Fruit fly (Drosophila melanogaster): Measurements from ENCODE around the gene ND-B22.

dm6 chr2L:13394903-13395302, 24.0 kb upstream of the ND-B22 start, which contains the start of gene RpL24:
- TF ChIP-seq CG4318 (GFP tag; optimal IDR thresholded peaks at IDR 0.05) (no peak), dac (GFP tag; optimal IDR thresholded peaks at IDR 0.05) (peak; percentile 75), CG10669 (GFP tag; optimal IDR thresholded peaks at IDR 0.05) (peak; percentile 78), CG10631 (GFP tag; optimal IDR thresholded peaks at IDR 0.05) (no peak), CG6808 (GFP tag; optimal IDR thresholded peaks at IDR 0.05) (peak; percentile 78), spab (GFP tag; optimal IDR thresholded peaks at IDR 0.05) (peak; percentile 70), CG8119 (GFP tag; IDR thresholded peaks at IDR 0.05) (no peak), CG6276 (GFP tag; optimal IDR thresholded peaks at IDR 0.05) (peak; percentile 58), CG7368 (GFP tag; optimal IDR thresholded peaks at IDR 0.05) (peak; percentile 91), Smox (GFP tag; optimal IDR thresholded peaks at IDR 0.05) (peak; percentile 82), cyc (GFP tag; optimal IDR thresholded peaks at IDR 0.05) (peak; percentile 84), CG3919 (GFP tag; optimal IDR thresholded peaks at IDR 0.05) (peak; percentile 95)
